Worm (Caenorhabditis elegans) whole organism, L4/young adult: Measurements from ENCODE around the gene igcm-1.

Source experiments
- W03F9.2 ChIP-seq: fragments of 150-350 bp; optimal IDR thresholded peaks from 2 replicates; lab custom pipeline; 2014; ENCODE audit warnings: missing biosample characterization, missing genetic modification characterization
- dao-5 ChIP-seq: sonication (generic microtip); optimal IDR thresholded peaks from 2 replicates; lab custom pipeline; 2016; ENCODE audit warnings: missing genotype, missing genetic modification characterization, moderate library complexity, missing compliant biosample characterization
- him-1 ChIP-seq: sonication (generic microtip); optimal IDR thresholded peaks from 2 replicates; lab custom pipeline; 2016; ENCODE audit warnings: missing genotype, missing genetic modification reagents, missing genetic modification characterization, missing compliant biosample characterization

The igcm-1 gene

ce11 chrX:851421-851820, at the start of gene igcm-1:
igcm-1 (minus strand) TSS chrX:851521.
- TF ChIP-seq dao-5 (tag; lab: Kevin White, UChicago) (no peak), him-1 (tag; lab: Kevin White, UChicago) (no peak), W03F9.2 (tag; lab: Kevin White, UChicago) (no peak)

DNA sequence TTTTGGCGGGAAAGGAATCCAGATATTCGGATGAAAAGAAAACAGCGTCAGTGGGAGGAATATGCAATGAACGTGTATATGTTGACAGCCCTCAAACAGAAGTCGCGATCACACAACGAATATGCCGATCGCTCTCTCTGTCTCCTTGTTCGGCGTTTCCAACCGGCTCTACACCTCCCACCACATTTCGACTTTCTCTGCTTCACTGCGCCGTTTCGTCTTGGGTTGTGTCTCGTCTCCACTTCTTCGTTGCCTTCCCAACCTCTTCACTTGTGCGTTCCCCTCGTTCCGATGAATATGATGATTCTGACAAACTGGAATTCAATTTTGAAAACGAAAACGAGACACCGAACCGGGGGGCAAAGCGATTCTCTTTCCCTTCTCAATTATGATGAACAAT, 46.6 kb upstream of the igcm-1 start, which contains the start of gene mab-7:
mab-7 (minus strand) TSS at position 101 of the 400 bp plus-strand sequence.
- no peak for TF ChIP-seq dao-5 (tag; lab: Kevin White, UChicago)
- no peak for TF ChIP-seq W03F9.2 (tag; lab: Kevin White, UChicago)
- TF ChIP-seq him-1 (tag; lab: Kevin White, UChicago), result no peak

- TF ChIP-seq him-1 (tag; lab: Kevin White, UChicago) (no peak), dao-5 (tag; lab: Kevin White, UChicago) (no peak), W03F9.2 (tag; lab: Kevin White, UChicago) (no peak)
Observed at ce11 chrX:888294-888693, 37.0 kb upstream of the igcm-1 start, which contains the start of gene mam-1. mam-1 (minus strand) TSS chrX:888394.

- no peak for TF ChIP-seq him-1 (tag; lab: Kevin White, UChicago)
- no peak for TF ChIP-seq dao-5 (tag; lab: Kevin White, UChicago)
- no peak for TF ChIP-seq W03F9.2 (tag; lab: Kevin White, UChicago)
Observed at ce11 chrX:880367-880766, 29.0 kb upstream of the igcm-1 start, which contains the start of gene ZC13.2. ZC13.2 (plus strand) TSS chrX:880667.

DNA sequence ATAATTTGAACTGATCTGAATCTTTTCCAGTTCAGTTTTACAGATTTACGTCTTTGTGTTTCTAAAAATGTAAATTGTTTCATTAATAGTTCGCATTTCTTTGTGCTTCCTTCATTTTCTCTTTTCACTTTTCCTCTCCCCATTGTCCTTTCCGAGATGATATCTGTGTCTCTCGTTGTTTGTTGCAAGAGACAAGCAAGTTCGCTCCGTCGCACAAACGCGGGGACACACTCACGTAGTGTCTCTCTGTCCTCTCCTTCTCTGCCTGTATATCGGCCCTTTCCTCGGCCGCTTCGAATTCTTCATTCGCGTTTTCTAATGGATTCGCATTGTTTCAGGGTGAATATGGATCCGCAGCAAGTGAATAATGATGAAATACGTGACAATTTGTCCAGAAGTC, 25.6 kb upstream of the igcm-1 start, which contains the start of gene ZC13.1:
ZC13.1 (plus strand) TSS at position 305 of the 400 bp plus-strand sequence.
- no peak for TF ChIP-seq W03F9.2 (tag; lab: Kevin White, UChicago)
- TF ChIP-seq him-1 (tag; lab: Kevin White, UChicago), result no peak
- TF ChIP-seq dao-5 (tag; lab: Kevin White, UChicago), result no peak

DNA sequence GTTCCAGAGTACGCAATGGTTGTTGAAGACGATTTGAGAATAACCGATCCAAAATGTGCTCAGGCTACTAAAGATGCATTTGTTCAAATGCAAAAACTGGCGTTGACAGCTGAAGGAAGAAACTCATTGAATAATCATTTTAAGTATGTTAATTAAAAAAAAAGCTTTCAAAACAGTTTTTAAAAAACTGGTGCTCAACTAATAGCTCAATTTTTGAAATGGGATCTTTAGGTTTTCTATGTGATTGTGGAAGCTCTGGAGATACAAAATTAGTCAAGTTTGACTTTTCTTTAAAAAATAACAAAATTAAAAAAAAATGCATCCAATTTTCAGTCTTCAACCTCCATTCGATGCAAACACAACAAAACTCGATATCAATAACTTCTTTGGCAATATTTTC, 22.3 kb upstream of the igcm-1 start:
- TF ChIP-seq him-1 (tag; lab: Kevin White, UChicago) (no peak), dao-5 (tag; lab: Kevin White, UChicago) (no peak), W03F9.2 (tag; lab: Kevin White, UChicago) (no peak)

- TF ChIP-seq dao-5 (tag; lab: Kevin White, UChicago) (no peak), him-1 (tag; lab: Kevin White, UChicago) (no peak), W03F9.2 (tag; lab: Kevin White, UChicago) (no peak)
Observed at ce11 chrX:871957-872715, 20.8 kb upstream of the igcm-1 start, which contains the start of gene F56F10.1. F56F10.1 (plus strand) TSS chrX:872603.

DNA sequence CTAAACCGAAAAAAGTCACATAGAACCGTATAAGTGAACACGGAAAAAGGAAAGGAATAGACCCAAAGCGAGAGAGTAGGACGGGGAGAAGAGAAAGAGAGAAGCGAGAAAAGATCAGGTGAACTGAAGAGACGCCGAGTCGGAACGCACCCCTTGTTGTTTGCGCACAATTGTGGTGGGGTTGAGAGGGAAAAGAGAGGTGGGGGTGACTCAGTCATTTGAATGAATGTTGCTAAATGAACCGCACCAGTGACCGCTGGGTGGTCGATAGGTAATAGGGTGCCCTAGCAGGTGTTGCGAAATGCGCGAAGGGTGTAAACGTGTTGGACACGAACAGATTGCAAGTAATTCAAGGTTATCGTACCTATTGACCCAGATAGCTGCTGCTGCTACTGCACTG, 19.7 kb upstream of the igcm-1 start, which contains the start of gene lgl-1:
lgl-1 (minus strand) TSS at position 70 of the 400 bp plus-strand sequence.
- no peak for TF ChIP-seq W03F9.2 (tag; lab: Kevin White, UChicago)
- no peak for TF ChIP-seq him-1 (tag; lab: Kevin White, UChicago)
- TF ChIP-seq dao-5 (tag; lab: Kevin White, UChicago), result no peak

DNA sequence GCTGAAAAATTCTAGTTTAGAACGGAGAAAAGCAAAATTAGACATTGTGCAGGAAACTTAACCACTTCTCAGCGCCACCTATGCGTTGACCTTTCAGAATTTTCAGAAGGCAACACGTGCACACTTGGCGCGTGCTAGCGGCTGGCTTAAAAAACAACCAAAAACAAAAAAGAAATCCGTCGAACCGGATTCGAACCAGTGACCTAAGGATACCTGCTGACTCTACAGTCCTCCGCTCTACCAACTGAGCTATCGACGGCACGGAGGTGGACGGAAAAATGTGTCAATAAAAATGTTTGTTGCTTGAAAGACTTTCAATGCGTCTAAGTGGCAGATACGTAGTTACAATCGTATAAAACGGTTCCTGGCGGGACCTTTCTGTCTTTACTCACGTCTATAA, 13.9 kb upstream of the igcm-1 start:
- TF ChIP-seq dao-5 (tag; lab: Kevin White, UChicago), result no peak
- no peak for TF ChIP-seq him-1 (tag; lab: Kevin White, UChicago)
- no peak for TF ChIP-seq W03F9.2 (tag; lab: Kevin White, UChicago)

ce11 chrX:864293-864731, 13.0 kb upstream of the igcm-1 start:
- no peak for TF ChIP-seq dao-5 (tag; lab: Kevin White, UChicago)
- no peak for TF ChIP-seq him-1 (tag; lab: Kevin White, UChicago)
- TF ChIP-seq W03F9.2 (tag; lab: Kevin White, UChicago), result no peak

DNA sequence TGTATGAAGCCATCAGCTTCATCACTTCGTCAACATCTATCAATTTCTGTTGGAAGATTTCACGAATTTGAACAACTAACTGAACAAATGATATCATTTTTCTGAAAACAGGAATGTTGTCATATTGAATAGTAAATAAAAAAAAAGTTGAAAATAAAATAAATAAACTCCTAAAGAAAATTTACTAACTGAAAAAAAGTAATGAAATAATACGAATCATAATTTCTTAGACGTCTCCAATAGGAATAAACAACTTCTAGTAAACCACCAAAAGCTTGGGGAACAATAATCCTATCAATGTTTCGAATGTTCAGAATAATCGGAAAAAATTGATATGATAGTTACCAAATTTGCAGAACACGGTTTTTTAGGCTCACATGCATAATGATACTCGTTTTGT, 12.2 kb upstream of the igcm-1 start, which contains the start of gene cdo-1:
cdo-1 (minus strand) TSS at position 101 of the 400 bp plus-strand sequence.
- no peak for TF ChIP-seq him-1 (tag; lab: Kevin White, UChicago)
- TF ChIP-seq W03F9.2 (tag; lab: Kevin White, UChicago), result no peak
- TF ChIP-seq dao-5 (tag; lab: Kevin White, UChicago), result no peak

ce11 chrX:861378-861777, 10.1 kb upstream of the igcm-1 start:
- TF ChIP-seq dao-5 (tag; lab: Kevin White, UChicago), result no peak
- no peak for TF ChIP-seq him-1 (tag; lab: Kevin White, UChicago)
- TF ChIP-seq W03F9.2 (tag; lab: Kevin White, UChicago), result no peak

- no peak for TF ChIP-seq dao-5 (tag; lab: Kevin White, UChicago)
- no peak for TF ChIP-seq him-1 (tag; lab: Kevin White, UChicago)
- no peak for TF ChIP-seq W03F9.2 (tag; lab: Kevin White, UChicago)
Observed at ce11 chrX:859401-859800, 8.1 kb upstream of the igcm-1 start, which contains the start of gene F56F10.2. F56F10.2 (plus strand) TSS chrX:859615.
